Worm (Caenorhabditis elegans) whole organism, early embryonic: ENCODE data around the gene isy-1.

Experiments
- B0310.2 ChIP-seq: sonication (generic microtip); optimal IDR thresholded peaks from 2 replicates; lab custom pipeline; 2016; ENCODE audit warnings: mild to moderate bottlenecking, missing genetic modification characterization, missing compliant biosample characterization
- F13C5.2 ChIP-seq: sonication (generic microtip); optimal IDR thresholded peaks from 2 replicates; lab custom pipeline; 2017; ENCODE audit warnings: mild to moderate bottlenecking, missing genetic modification characterization, inconsistent platforms, missing compliant biosample characterization
- aly-1 ChIP-seq: sonication (generic microtip); optimal IDR thresholded peaks from 2 replicates; lab custom pipeline; 2016; ENCODE audit warnings: missing genetic modification characterization, missing compliant biosample characterization
- ama-1 ChIP-seq: fragments of 150-350 bp; optimal IDR thresholded peaks from 2 replicates; lab custom pipeline; 2014
- ceh-13 ChIP-seq: fragments of 200-800 bp; sonication (Bioruptor generic); optimal IDR thresholded peaks from 2 replicates; lab custom pipeline; 2018; ENCODE audit warnings: mild to moderate bottlenecking, missing genetic modification characterization, missing compliant biosample characterization
- ceh-36 ChIP-seq: sonication (generic microtip); optimal IDR thresholded peaks from 2 replicates; lab custom pipeline; 2016; ENCODE audit warnings: missing genetic modification characterization, inconsistent platforms, missing compliant biosample characterization
- ets-7 ChIP-seq: sonication (generic microtip); optimal IDR thresholded peaks from 2 replicates; lab custom pipeline; 2016; ENCODE audit warnings: missing genotype, missing genetic modification characterization, missing compliant biosample characterization
- flt-1 ChIP-seq: fragments of 200-800 bp; sonication (Bioruptor generic); IDR thresholded peaks from 2 replicates; pipeline ENCODE4 v1.3.6; 2022; ENCODE audit warnings: missing genetic modification characterization, missing compliant biosample characterization
- hmbx-1 ChIP-seq: sonication (generic microtip); optimal IDR thresholded peaks from 2 replicates; lab custom pipeline; 2016; ENCODE audit warnings: mild to moderate bottlenecking, missing genetic modification characterization, missing compliant biosample characterization
- hmg-4 ChIP-seq: fragments of 200-800 bp; sonication (Bioruptor generic); optimal IDR thresholded peaks from 2 replicates; lab custom pipeline; 2018; ENCODE audit warnings: mild to moderate bottlenecking, missing genetic modification characterization, missing compliant biosample characterization
- hnd-1 ChIP-seq: sonication (generic microtip); optimal IDR thresholded peaks from 2 replicates; lab custom pipeline; 2016; ENCODE audit warnings: missing genetic modification characterization, missing compliant biosample characterization
- pes-1 ChIP-seq: fragments of 200-800 bp; sonication (Bioruptor generic); IDR thresholded peaks from 2 replicates; pipeline ENCODE4 v1.3.6; 2022; ENCODE audit warnings: missing genetic modification reagents, missing genetic modification characterization, missing compliant biosample characterization
- scrt-1 ChIP-seq: fragments of 200-800 bp; sonication (Bioruptor generic); IDR thresholded peaks from 2 replicates; pipeline ENCODE4 v1.3.6; 2022; ENCODE audit warnings: missing genetic modification characterization, missing compliant biosample characterization
- tbx-37 ChIP-seq: fragments of 200-800 bp; sonication (Bioruptor generic); conservative IDR thresholded peaks from 2 replicates; pipeline ENCODE4 v1.3.6; 2022; ENCODE audit warnings: missing genetic modification reagents, missing genetic modification characterization, missing compliant biosample characterization

DNA sequence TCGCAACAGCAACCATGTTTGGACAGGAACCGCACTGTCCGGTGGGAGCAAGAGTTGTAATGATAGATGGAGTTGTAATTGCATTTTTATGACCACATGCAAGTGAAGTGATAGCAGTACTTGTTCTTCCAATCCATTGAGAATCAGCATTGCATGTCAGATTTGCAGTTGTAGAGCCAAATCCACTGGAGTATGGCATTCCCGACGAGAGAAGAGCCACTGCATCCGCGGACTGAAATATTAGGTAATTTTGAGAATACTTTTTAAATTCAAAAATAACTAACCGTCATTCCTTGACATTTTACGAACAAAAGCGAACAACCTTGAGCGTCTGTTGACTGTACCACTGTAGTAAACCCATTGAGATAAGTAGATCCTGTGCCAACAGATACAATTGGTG lies 25.4 kb downstream of the isy-1 start:
- TF ChIP-seq ama-1 (lab: Kevin White, UChicago): no peak
- no peak for TF ChIP-seq aly-1 (tag; lab: Kevin White, UChicago)
- TF ChIP-seq hmg-4: no peak
- no peak for TF ChIP-seq pes-1 (GFP tag; lab: Robert Waterston, UW)
- no peak for TF ChIP-seq F13C5.2 (tag; lab: Kevin White, UChicago)
- TF ChIP-seq ets-7 (tag; lab: Kevin White, UChicago): no peak
- TF ChIP-seq ceh-13 (GFP tag; lab: Kevin White, UChicago): no peak
- no peak for TF ChIP-seq tbx-37 (GFP tag; lab: Robert Waterston, UW)
- TF ChIP-seq hnd-1 (tag; lab: Kevin White, UChicago): no peak
- no peak for TF ChIP-seq scrt-1 (GFP tag; lab: Robert Waterston, UW)
- TF ChIP-seq flt-1 (GFP tag; lab: Robert Waterston, UW): no peak
- no peak for TF ChIP-seq hmbx-1 (tag; lab: Kevin White, UChicago)
- no peak for TF ChIP-seq ceh-36 (tag; lab: Kevin White, UChicago)
- TF ChIP-seq B0310.2 (tag; lab: Kevin White, UChicago): no peak
